Worm (Caenorhabditis elegans): ENCODE data around the gene Y94H6A.3.

- TF ChIP-seq R02D3.7 (tag; optimal IDR thresholded peaks at IDR 0.05), result no peak
- TF ChIP-seq sea-2 (GFP tag; optimal IDR thresholded peaks at IDR 0.05), result no peak
- no peak for TF ChIP-seq ZK546.5 (tag; optimal IDR thresholded peaks at IDR 0.05)
- TF ChIP-seq elt-3 (tag; optimal IDR thresholded peaks at IDR 0.05), result no peak
- no peak for TF ChIP-seq nhr-25 (tag; optimal IDR thresholded peaks at IDR 0.05)
- TF ChIP-seq nhr-28 (tag; optimal IDR thresholded peaks at IDR 0.05), result no peak
- no peak for TF ChIP-seq ama-1 (optimal IDR thresholded peaks at IDR 0.05)
- TF ChIP-seq ztf-4 (tag; optimal IDR thresholded peaks at IDR 0.05), result no peak
- TF ChIP-seq unc-39 (tag; optimal IDR thresholded peaks at IDR 0.05), result no peak
- no peak for TF ChIP-seq unc-62 (GFP tag; optimal IDR thresholded peaks at IDR 0.05)
Measured at ce11 chrIV:2678152-2678551, 1.8 kb downstream of the Y94H6A.3 start.

Measured in whole organism, L3 larva.